Worm (Caenorhabditis elegans) whole organism, L3 larva: ENCODE results near the gene F56D2.8.

Experiments
- R02D3.7 ChIP-seq: fragments of 150-350 bp; optimal IDR thresholded peaks from 2 replicates; lab custom pipeline; 2014; ENCODE audit warnings: missing biosample characterization, missing genetic modification characterization
- aly-2 ChIP-seq: fragments of 150-350 bp; optimal IDR thresholded peaks from 2 replicates; lab custom pipeline; 2014; ENCODE audit warnings: missing biosample characterization, missing genetic modification characterization
- ama-1 ChIP-seq: fragments of 150-350 bp; optimal IDR thresholded peaks from 2 replicates; lab custom pipeline; 2018
- ceh-28 ChIP-seq: fragments of 150-350 bp; optimal IDR thresholded peaks from 2 replicates; lab custom pipeline; 2014; ENCODE audit warnings: missing biosample characterization, missing genetic modification reagents, missing genetic modification characterization
- ceh-82 ChIP-seq: fragments of 150-350 bp; optimal IDR thresholded peaks from 2 replicates; lab custom pipeline; 2014; ENCODE audit warnings: missing biosample characterization, missing genetic modification characterization
- egl-5 ChIP-seq: fragments of 150-350 bp; optimal IDR thresholded peaks from 2 replicates; lab custom pipeline; 2017; ENCODE audit warnings: missing biosample characterization, missing genetic modification reagents, missing genetic modification characterization, inconsistent platforms
- elt-1 ChIP-seq: fragments of 150-350 bp; optimal IDR thresholded peaks from 2 replicates; lab custom pipeline; 2014; ENCODE audit warnings: missing biosample characterization, missing genetic modification characterization
- elt-2 ChIP-seq: sonication (generic microtip); optimal IDR thresholded peaks from 2 replicates; lab custom pipeline; 2016; ENCODE audit warnings: missing genetic modification reagents, mild to moderate bottlenecking, missing genetic modification characterization, missing compliant biosample characterization
- elt-3 ChIP-seq, 3 experiments: fragments of 150-350 bp in 1 of 3; sonication (generic microtip) in 2 of 3; optimal IDR thresholded peaks; 2 replicates in 2 of 3; 4 replicates in 1 of 3; lab custom pipeline; 2014 to 2017; ENCODE audit warnings: missing biosample characterization in 3 of 3, missing genetic modification characterization in 3 of 3
- fkh-2 ChIP-seq: fragments of 150-350 bp; optimal IDR thresholded peaks from 2 replicates; lab custom pipeline; 2014; ENCODE audit warnings: missing biosample characterization, missing genetic modification reagents, missing genetic modification characterization
- fos-1 ChIP-seq: fragments of 150-350 bp; optimal IDR thresholded peaks from 2 replicates; lab custom pipeline; 2014; ENCODE audit warnings: missing biosample characterization, missing genetic modification characterization
- hmg-11 ChIP-seq: sonication (generic microtip); optimal IDR thresholded peaks from 2 replicates; lab custom pipeline; 2016; ENCODE audit warnings: missing genetic modification characterization, missing compliant biosample characterization
- lin-15B ChIP-seq: fragments of 150-350 bp; optimal IDR thresholded peaks from 2 replicates; lab custom pipeline; 2014; ENCODE audit warnings: missing biosample characterization, missing genetic modification characterization
- lin-39 ChIP-seq: fragments of 150-350 bp; optimal IDR thresholded peaks from 2 replicates; lab custom pipeline; 2018; ENCODE audit warnings: missing biosample characterization, missing genetic modification reagents, missing genetic modification characterization
- lsy-12 ChIP-seq: sonication (generic microtip); optimal IDR thresholded peaks from 2 replicates; lab custom pipeline; 2016; ENCODE audit warnings: mild to moderate bottlenecking, missing genetic modification characterization, missing compliant biosample characterization
- mdl-1 ChIP-seq: fragments of 150-350 bp; optimal IDR thresholded peaks from 2 replicates; lab custom pipeline; 2014; ENCODE audit warnings: missing biosample characterization, missing genetic modification characterization
- mml-1 ChIP-seq: fragments of 150-350 bp; sonication (generic microtip); optimal IDR thresholded peaks from 3 replicates; lab custom pipeline; 2014; ENCODE audit warnings: missing biosample characterization, missing genetic modification characterization
- nfya-1 ChIP-seq: sonication (generic microtip); optimal IDR thresholded peaks from 2 replicates; lab custom pipeline; 2017; ENCODE audit warnings: missing genetic modification characterization, mild to moderate bottlenecking, missing compliant biosample characterization, antibody characterized with exemption, moderate library complexity; ENCODE audit not compliant: insufficient read depth
- nhr-12 ChIP-seq: fragments of 150-350 bp; optimal IDR thresholded peaks from 2 replicates; lab custom pipeline; 2014; ENCODE audit warnings: missing biosample characterization, missing genetic modification characterization
- nhr-23 ChIP-seq: fragments of 150-350 bp; optimal IDR thresholded peaks from 2 replicates; lab custom pipeline; 2014; ENCODE audit warnings: missing biosample characterization, missing genetic modification reagents, missing genetic modification characterization
- nhr-237 ChIP-seq: fragments of 150-350 bp; optimal IDR thresholded peaks from 2 replicates; lab custom pipeline; 2014; ENCODE audit warnings: missing biosample characterization, missing genetic modification characterization
- nhr-25 ChIP-seq: sonication (generic microtip); optimal IDR thresholded peaks from 2 replicates; lab custom pipeline; 2017; ENCODE audit warnings: missing biosample characterization, missing genetic modification characterization
- nhr-43 ChIP-seq: sonication (generic microtip); optimal IDR thresholded peaks from 2 replicates; lab custom pipeline; 2016; ENCODE audit warnings: mild to moderate bottlenecking, missing genetic modification characterization, missing compliant biosample characterization; ENCODE audit not compliant: poor library complexity, severe bottlenecking
- nhr-67 ChIP-seq: fragments of 150-350 bp; optimal IDR thresholded peaks from 2 replicates; lab custom pipeline; 2014; ENCODE audit warnings: missing biosample characterization, missing genetic modification characterization
- nhr-76 ChIP-seq: fragments of 150-350 bp; sonication (generic microtip); optimal IDR thresholded peaks from 5 replicates; lab custom pipeline; 2014; ENCODE audit warnings: missing biosample characterization, missing genetic modification characterization
- nhr-77 ChIP-seq: fragments of 150-350 bp; optimal IDR thresholded peaks from 2 replicates; lab custom pipeline; 2014; ENCODE audit warnings: missing biosample characterization, missing genetic modification characterization
- pha-4 ChIP-seq: fragments of 150-350 bp; optimal IDR thresholded peaks from 2 replicates; lab custom pipeline; 2014; ENCODE audit warnings: missing biosample characterization, missing genetic modification reagents, missing genetic modification characterization
- pqm-1 ChIP-seq: fragments of 150-350 bp; optimal IDR thresholded peaks from 2 replicates; lab custom pipeline; 2017; ENCODE audit warnings: missing biosample characterization, missing genetic modification characterization, inconsistent platforms
- sea-2 ChIP-seq: fragments of 150-350 bp; sonication (generic microtip); optimal IDR thresholded peaks from 4 replicates; lab custom pipeline; 2014; ENCODE audit warnings: missing biosample characterization, missing genetic modification reagents, missing genetic modification characterization
- skn-1 ChIP-seq: fragments of 150-350 bp; optimal IDR thresholded peaks from 2 replicates; lab custom pipeline; 2014; ENCODE audit warnings: missing biosample characterization, missing genetic modification characterization
- snpc-4 ChIP-seq: fragments of 150-350 bp; optimal IDR thresholded peaks from 2 replicates; lab custom pipeline; 2014; ENCODE audit warnings: missing biosample characterization, missing genetic modification characterization
- tbx-2 ChIP-seq: sonication (generic microtip); optimal IDR thresholded peaks from 2 replicates; lab custom pipeline; 2016; ENCODE audit warnings: mild to moderate bottlenecking, missing genetic modification characterization, missing compliant biosample characterization
- unc-39 ChIP-seq: sonication (generic microtip); optimal IDR thresholded peaks from 4 replicates; lab custom pipeline; 2017; ENCODE audit warnings: missing biosample characterization, missing genetic modification characterization
- unc-62 ChIP-seq: fragments of 150-350 bp; sonication (generic microtip); optimal IDR thresholded peaks from 4 replicates; lab custom pipeline; 2014; ENCODE audit warnings: missing biosample characterization, missing genetic modification reagents, missing genetic modification characterization
- ztf-11 ChIP-seq: fragments of 150-350 bp; optimal IDR thresholded peaks from 2 replicates; lab custom pipeline; 2014; ENCODE audit warnings: missing biosample characterization, missing genetic modification characterization

F56D2.8 gene

ce11 chrIII:5564799-5565198 is 17.9 kb downstream of the F56D2.8 start, which contains the start of gene mlc-3:
mlc-3 (plus strand) TSS chrIII:5565025.
- TF ChIP-seq nhr-77 (tag; lab: Kevin White, UChicago) (no peak), egl-5 (tag; lab: Kevin White, UChicago) (no peak), aly-2 (no peak), nfya-1 (tag; lab: Kevin White, UChicago) (no peak), pqm-1 (tag; lab: Kevin White, UChicago) (no peak), pha-4 (tag; lab: Kevin White, UChicago) (no peak), elt-3 (tag; optimal IDR thresholded peaks at IDR 0.05; lab: Kevin White, UChicago) (no peak), skn-1 (no peak), unc-62 (GFP tag; lab: Kevin White, UChicago) (no peak), nhr-25 (tag; lab: Kevin White, UChicago) (no peak), nhr-76 (tag; lab: Kevin White, UChicago) (no peak), fos-1 (tag; lab: Kevin White, UChicago) (no peak), mdl-1 (tag; lab: Kevin White, UChicago) (no peak), lin-15B (tag; lab: Kevin White, UChicago) (no peak), elt-2 (tag; lab: Kevin White, UChicago) (no peak)

ce11 chrIII:5564325-5564724 is 18.3 kb downstream of the F56D2.8 start:
- TF ChIP-seq tbx-2 (tag; lab: Kevin White, UChicago) (no peak), aly-2 (no peak), hmg-11 (no peak), nhr-43 (tag; lab: Kevin White, UChicago) (no peak), sea-2 (GFP tag; lab: Kevin White, UChicago) (no peak), mml-1 (tag; lab: Kevin White, UChicago) (no peak), ztf-11 (tag; lab: Kevin White, UChicago) (no peak), mdl-1 (tag; lab: Kevin White, UChicago) (no peak), elt-2 (tag; lab: Kevin White, UChicago) (no peak), unc-39 (tag; lab: Kevin White, UChicago) (no peak), pha-4 (tag; lab: Kevin White, UChicago) (no peak), nhr-12 (tag; lab: Kevin White, UChicago) (no peak), nhr-25 (tag; lab: Kevin White, UChicago) (no peak), nhr-237 (tag; lab: Kevin White, UChicago) (no peak), nhr-23 (tag; lab: Kevin White, UChicago) (no peak), fos-1 (tag; lab: Kevin White, UChicago) (no peak)

ce11 chrIII:5563680-5564079 is 19.0 kb downstream of the F56D2.8 start:
- no peak for TF ChIP-seq lsy-12
- TF ChIP-seq nfya-1 (tag; lab: Kevin White, UChicago), result peak; percentile 23

ce11 chrIII:5557246-5557819 is 25.3 kb downstream of the F56D2.8 start, which contains the start of gene rpc-2:
rpc-2 (plus strand) TSS chrIII:5557365.
- TF ChIP-seq egl-5 (tag; lab: Kevin White, UChicago) (no peak), ama-1 (lab: Kevin White, UChicago) (peak; percentile 64), elt-2 (tag; lab: Kevin White, UChicago) (peak; percentile 8)

ce11 chrIII:5554884-5555500 is 27.7 kb downstream of the F56D2.8 start, which contains the start of the genes nmad-1 and hach-1:
nmad-1 (minus strand) TSS chrIII:5554934.
hach-1 (plus strand) TSS chrIII:5555450.
- TF ChIP-seq elt-2 (tag; lab: Kevin White, UChicago) (peak; percentile 49), ceh-82 (tag; lab: Kevin White, UChicago) (peak; percentile 15), snpc-4 (tag; lab: Kevin White, UChicago) (peak; percentile 63), tbx-2 (tag; lab: Kevin White, UChicago) (peak; percentile 30), nhr-23 (tag; lab: Kevin White, UChicago) (peak; percentile 77), nfya-1 (tag; lab: Kevin White, UChicago) (peak; percentile 68), nhr-43 (tag; lab: Kevin White, UChicago) (peak; percentile 94), lin-15B (tag; lab: Kevin White, UChicago) (peak; percentile 70), pqm-1 (tag; lab: Kevin White, UChicago) (no peak), R02D3.7 (tag; lab: Kevin White, UChicago) (peak; percentile 63), ceh-28 (peak; percentile 60), mml-1 (tag; lab: Kevin White, UChicago) (no peak), pha-4 (tag; lab: Kevin White, UChicago) (peak; percentile 60), elt-1 (peak; percentile 16), lsy-12 (peak; percentile 63), mdl-1 (tag; lab: Kevin White, UChicago) (no peak), hmg-11 (peak; percentile 94), nhr-67 (tag; lab: Kevin White, UChicago) (peak; percentile 64), egl-5 (tag; lab: Kevin White, UChicago) (peak; percentile 67), lin-39 (peak; percentile 59), fkh-2 (tag; lab: Kevin White, UChicago) (no peak), nhr-237 (tag; lab: Kevin White, UChicago) (no peak)
- TF ChIP-seq, all 47 proteins: peak for 17
